Fruit fly (Drosophila melanogaster) whole organism, embryonic: ENCODE data around the gene RpL34b.
A peak's percentile ranks its signal among the peaks of the same experiment; 100 is the strongest.

ENCODE experiments used
- ATbp ChIP-seq: fragments of 200-800 bp; sonication (Bioruptor generic); optimal IDR thresholded peaks from 2 replicates; lab custom pipeline; 2017; ENCODE audit warnings: missing biosample characterization, mild to moderate bottlenecking, missing genetic modification characterization, missing genetic modification reagents
- Atf-2 ChIP-seq: fragments of 200-800 bp; sonication (Bioruptor generic); optimal IDR thresholded peaks from 2 replicates; lab custom pipeline; 2016; ENCODE audit warnings: missing biosample characterization, missing genetic modification characterization
- BEAF-32 ChIP-seq: fragments of 200-800 bp; sonication (Bioruptor generic); optimal IDR thresholded peaks from 3 replicates; lab custom pipeline; 2017; ENCODE audit warnings: missing biosample characterization, missing genetic modification characterization, mild to moderate bottlenecking, moderate library complexity, missing genetic modification reagents
- CG11723 ChIP-seq: fragments of 200-800 bp; sonication (Bioruptor generic); optimal IDR thresholded peaks from 2 replicates; lab custom pipeline; 2017; ENCODE audit warnings: missing biosample characterization, mild to moderate bottlenecking, missing genetic modification characterization
- CG12236 ChIP-seq: fragments of 200-800 bp; sonication (Bioruptor generic); optimal IDR thresholded peaks from 2 replicates; lab custom pipeline; 2016; ENCODE audit warnings: missing biosample characterization, missing genetic modification characterization
- CG12744 ChIP-seq: fragments of 200-800 bp; sonication (Bioruptor generic); optimal IDR thresholded peaks from 2 replicates; lab custom pipeline; 2016; ENCODE audit warnings: missing biosample characterization, missing genetic modification characterization
- CG12769 ChIP-seq: fragments of 200-800 bp; sonication (Bioruptor generic); optimal IDR thresholded peaks from 2 replicates; lab custom pipeline; 2019; ENCODE audit warnings: missing biosample characterization, mild to moderate bottlenecking, missing genetic modification characterization, moderate library complexity
- CG13287 ChIP-seq: fragments of 200-800 bp; sonication (Bioruptor generic); IDR thresholded peaks from 2 replicates; pipeline ENCODE4 v1.3.6; 2022; ENCODE audit warnings: missing biosample characterization, missing genetic modification characterization; ENCODE audit not compliant: partially characterized antibody
- CG14014 ChIP-seq: fragments of 200-800 bp; sonication (Bioruptor generic); IDR thresholded peaks from 2 replicates; pipeline ENCODE4 v1.3.6; 2022; ENCODE audit warnings: missing biosample characterization, missing genetic modification characterization
- CG14965 ChIP-seq: fragments of 200-800 bp; sonication (Bioruptor generic); optimal IDR thresholded peaks from 2 replicates; lab custom pipeline; 2016; ENCODE audit warnings: missing biosample characterization, missing genetic modification characterization, borderline replicate concordance
- CG17912 ChIP-seq: fragments of 200-800 bp; sonication (Bioruptor generic); optimal IDR thresholded peaks from 2 replicates; lab custom pipeline; 2018; ENCODE audit warnings: missing biosample characterization, mild to moderate bottlenecking, missing genetic modification characterization
- CG31365 ChIP-seq: fragments of 200-800 bp; sonication (Bioruptor generic); optimal IDR thresholded peaks from 2 replicates; lab custom pipeline; 2018; ENCODE audit warnings: missing biosample characterization, mild to moderate bottlenecking, missing genetic modification characterization
- CG33213 ChIP-seq: fragments of 200-800 bp; sonication (Bioruptor generic); optimal IDR thresholded peaks from 3 replicates; lab custom pipeline; 2016; ENCODE audit warnings: missing biosample characterization, missing genetic modification characterization
- CG3726 ChIP-seq: fragments of 200-800 bp; sonication (Bioruptor generic); IDR thresholded peaks from 3 replicates; pipeline ENCODE4, ENCODE4 v1.3.6; 2022; ENCODE audit warnings: missing biosample characterization, missing genetic modification characterization
- CG3995 ChIP-seq: fragments of 200-800 bp; sonication (Bioruptor generic); optimal IDR thresholded peaks from 3 replicates; lab custom pipeline; 2016; ENCODE audit warnings: missing biosample characterization, missing genetic modification characterization
- CG5245 ChIP-seq: fragments of 200-800 bp; sonication (Bioruptor generic); optimal IDR thresholded peaks from 3 replicates; lab custom pipeline; 2016; ENCODE audit warnings: missing biosample characterization, missing genetic modification characterization
- CG6254 ChIP-seq: fragments of 200-800 bp; sonication (Bioruptor generic); optimal IDR thresholded peaks from 3 replicates; lab custom pipeline; 2017; ENCODE audit warnings: mild to moderate bottlenecking, missing biosample characterization, missing genetic modification reagents, missing genetic modification characterization
- CG6689 ChIP-seq: fragments of 200-800 bp; sonication (Bioruptor generic); IDR thresholded peaks from 2 replicates; pipeline ENCODE4 v1.3.6; 2022; ENCODE audit warnings: missing biosample characterization, missing genetic modification characterization
- CG6791 ChIP-seq: fragments of 200-800 bp; sonication (Bioruptor generic); IDR thresholded peaks from 3 replicates; pipeline ENCODE4 v1.3.6; 2022; ENCODE audit warnings: missing biosample characterization, missing genetic modification characterization; ENCODE audit not compliant: partially characterized antibody
- CG8290 ChIP-seq, 3 experiments: fragments of 200-800 bp; sonication (Bioruptor generic); optimal IDR thresholded peaks; 2 replicates each; lab custom pipeline; 2016 to 2019; ENCODE audit warnings: missing biosample characterization in 3 of 3, missing genetic modification characterization in 3 of 3, mild to moderate bottlenecking in 2 of 3, moderate library complexity in 1 of 3
- CG8765 ChIP-seq: fragments of 200-800 bp; sonication (Bioruptor generic); IDR thresholded peaks from 2 replicates; pipeline ENCODE4 v1.3.6; 2022; ENCODE audit warnings: missing biosample characterization, missing genetic modification characterization
- CG9215 ChIP-seq: fragments of 200-800 bp; sonication (Bioruptor generic); IDR thresholded peaks from 2 replicates; pipeline ENCODE4 v1.3.6; 2022; ENCODE audit warnings: missing biosample characterization, missing genetic modification characterization
- CG9817 ChIP-seq: fragments of 200-800 bp; sonication (Bioruptor generic); optimal IDR thresholded peaks from 2 replicates; lab custom pipeline; 2018; ENCODE audit warnings: missing biosample characterization, mild to moderate bottlenecking, missing genetic modification characterization, moderate library complexity
- CG9876 ChIP-seq: fragments of 200-800 bp; sonication (Bioruptor generic); optimal IDR thresholded peaks from 2 replicates; lab custom pipeline; 2016; ENCODE audit warnings: missing biosample characterization, missing genetic modification characterization
- CHES-1-like ChIP-seq: fragments of 200-800 bp; sonication (Bioruptor generic); optimal IDR thresholded peaks from 2 replicates; lab custom pipeline; 2016; ENCODE audit warnings: missing biosample characterization, missing genetic modification characterization
- CoRest ChIP-seq: fragments of 200-800 bp; sonication (Bioruptor generic); optimal IDR thresholded peaks from 3 replicates; lab custom pipeline; 2018; ENCODE audit warnings: missing biosample characterization, mild to moderate bottlenecking, missing genetic modification characterization, moderate library complexity
- ERR ChIP-seq: fragments of 200-800 bp; sonication (Bioruptor generic); optimal IDR thresholded peaks from 2 replicates; lab custom pipeline; 2016; ENCODE audit warnings: missing biosample characterization, missing genetic modification characterization
- Elba2 ChIP-seq: fragments of 200-800 bp; sonication (Bioruptor generic); optimal IDR thresholded peaks from 3 replicates; lab custom pipeline; 2016; ENCODE audit warnings: missing biosample characterization, missing genetic modification characterization
- GATAe ChIP-seq: fragments of 200-800 bp; sonication (Bioruptor generic); conservative IDR thresholded peaks from 2 replicates; pipeline ENCODE4 v1.3.6; 2022; ENCODE audit warnings: missing biosample characterization, missing genetic modification characterization
- HLH3B ChIP-seq: fragments of 200-800 bp; sonication (Bioruptor generic); IDR thresholded peaks from 2 replicates; pipeline ENCODE4 v1.3.6; 2022; ENCODE audit warnings: missing biosample characterization, missing genetic modification characterization
- Max ChIP-seq: fragments of 200-800 bp; sonication (Bioruptor generic); optimal IDR thresholded peaks from 2 replicates; lab custom pipeline; 2016; ENCODE audit warnings: missing biosample characterization, mild to moderate bottlenecking, missing genetic modification characterization
- Myb ChIP-seq: fragments of 200-800 bp; sonication (Bioruptor generic); optimal IDR thresholded peaks from 2 replicates; lab custom pipeline; 2016; ENCODE audit warnings: missing biosample characterization, missing genetic modification characterization
- NFAT ChIP-seq: fragments of 200-800 bp; sonication (Bioruptor generic); IDR thresholded peaks from 2 replicates; pipeline ENCODE4 v1.3.6; 2022; ENCODE audit warnings: missing biosample characterization, missing genetic modification characterization
- Oli ChIP-seq: fragments of 200-800 bp; sonication (Bioruptor generic); optimal IDR thresholded peaks from 2 replicates; lab custom pipeline; 2018; ENCODE audit warnings: missing biosample characterization, mild to moderate bottlenecking, missing genetic modification characterization, moderate library complexity
- dpn ChIP-seq, 2 experiments: fragments of 200-800 bp; sonication (Bioruptor generic); optimal IDR thresholded peaks; 3 replicates each; lab custom pipeline; 2016; ENCODE audit warnings: missing biosample characterization in 2 of 2, missing genetic modification characterization in 2 of 2
- dysf ChIP-seq: fragments of 200-800 bp; sonication (Bioruptor generic); IDR thresholded peaks from 3 replicates; pipeline ENCODE4 v1.3.6; 2022; ENCODE audit warnings: missing biosample characterization, missing genetic modification characterization
- h ChIP-seq: fragments of >200 bp; optimal IDR thresholded peaks from 2 replicates; lab custom pipeline; 2017
- knrl ChIP-seq: fragments of 200-800 bp; sonication (Bioruptor generic); IDR thresholded peaks from 3 replicates; pipeline ENCODE4 v1.3.6; 2022; ENCODE audit warnings: missing biosample characterization, missing genetic modification characterization; ENCODE audit not compliant: partially characterized antibody
- nerfin-1 ChIP-seq: fragments of 200-800 bp; sonication (Bioruptor generic); optimal IDR thresholded peaks from 3 replicates; lab custom pipeline; 2019; ENCODE audit warnings: missing biosample characterization, mild to moderate bottlenecking, missing genetic modification characterization, moderate library complexity
- nom ChIP-seq: fragments of 200-800 bp; sonication (Bioruptor generic); optimal IDR thresholded peaks from 2 replicates; lab custom pipeline; 2017; ENCODE audit warnings: missing biosample characterization, missing genetic modification characterization, mild to moderate bottlenecking, moderate library complexity, missing genetic modification reagents
- pb ChIP-seq: fragments of 200-800 bp; sonication (Bioruptor generic); optimal IDR thresholded peaks from 3 replicates; lab custom pipeline; 2016; ENCODE audit warnings: missing biosample characterization, missing genetic modification characterization
- pnt ChIP-seq: fragments of 200-800 bp; sonication (Bioruptor generic); optimal IDR thresholded peaks from 3 replicates; lab custom pipeline; 2016; ENCODE audit warnings: missing biosample characterization, missing genetic modification characterization
- pum ChIP-seq: fragments of 200-800 bp; sonication (Bioruptor generic); optimal IDR thresholded peaks from 2 replicates; lab custom pipeline; 2016; ENCODE audit warnings: missing biosample characterization, missing genetic modification characterization
- ranshi ChIP-seq: fragments of 200-800 bp; sonication (Bioruptor generic); IDR thresholded peaks from 2 replicates; pipeline ENCODE4 v1.3.6; 2022; ENCODE audit warnings: missing biosample characterization, missing genetic modification characterization
- run ChIP-seq: fragments of 200-800 bp; sonication (Bioruptor generic); optimal IDR thresholded peaks from 3 replicates; lab custom pipeline; 2018; ENCODE audit warnings: missing biosample characterization, mild to moderate bottlenecking, missing genetic modification characterization
- sima ChIP-seq: fragments of 200-800 bp; sonication (Bioruptor generic); optimal IDR thresholded peaks from 2 replicates; lab custom pipeline; 2016; ENCODE audit warnings: missing biosample characterization, missing genetic modification characterization
- so ChIP-seq: fragments of 200-800 bp; sonication (Bioruptor generic); IDR thresholded peaks from 3 replicates; pipeline ENCODE4 v1.3.6; 2022; ENCODE audit warnings: missing biosample characterization, missing genetic modification characterization
- tx ChIP-seq: fragments of 200-800 bp; sonication (Bioruptor generic); optimal IDR thresholded peaks from 2 replicates; lab custom pipeline; 2016; ENCODE audit warnings: missing biosample characterization, missing genetic modification characterization
- usp ChIP-seq: fragments of >200 bp; optimal IDR thresholded peaks from 2 replicates; lab custom pipeline; 2017; ENCODE audit warnings: missing biosample characterization, missing genetic modification characterization
- wek ChIP-seq: fragments of 200-800 bp; sonication (Bioruptor generic); optimal IDR thresholded peaks from 3 replicates; lab custom pipeline; 2018; ENCODE audit warnings: missing biosample characterization, mild to moderate bottlenecking, missing genetic modification characterization, moderate library complexity
- zen ChIP-seq: fragments of 200-800 bp; sonication (Bioruptor generic); optimal IDR thresholded peaks from 3 replicates; lab custom pipeline; 2018; ENCODE audit warnings: missing biosample characterization, mild to moderate bottlenecking, missing genetic modification characterization, moderate library complexity

Gene RpL34b

DNA sequence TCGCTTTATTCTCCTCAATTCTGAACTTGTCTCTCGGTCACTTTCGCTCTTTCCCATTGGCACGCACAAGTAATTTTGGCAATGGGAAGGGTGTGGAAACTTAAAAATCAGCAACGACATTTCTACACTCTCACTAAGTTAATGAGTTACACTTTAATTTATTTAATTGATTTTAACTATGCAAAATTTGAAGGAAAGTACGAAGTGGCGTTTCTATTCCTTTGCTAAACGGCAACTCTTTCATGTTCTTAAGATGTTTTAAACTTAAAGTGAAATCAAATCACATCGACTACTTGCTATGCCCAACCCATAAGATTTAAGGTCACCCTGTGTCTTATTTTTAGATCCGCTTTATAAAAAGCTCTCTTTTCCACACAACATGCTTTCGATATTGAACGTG lies 30.6 kb downstream of the RpL34b start (continued):
- TF ChIP-seq CG9817 (tag; lab: Kevin White, UChicago) (peak; percentile 59), wek (no peak), ranshi (GFP tag; lab: Robert Waterston, UW) (peak; percentile 51; the same call in 1 of the 2 replicates), pum (GFP tag; lab: Kevin White, UChicago) (peak; percentile 25), zen (no peak), CG6791 (GFP tag; lab: Robert Waterston, UW) (no peak), pb (no peak), Atf-2 (no peak), CG5245 (GFP tag; lab: Kevin White, UChicago) (peak; percentile 0), CG12769 (tag; lab: Kevin White, UChicago) (peak; percentile 45), CG17912 (GFP tag; lab: Kevin White, UChicago) (no peak), CG9215 (peak; percentile 36; the same call in 1 of the 2 replicates), Myb (peak; percentile 2), CG3726 (no peak), CG12744 (GFP tag; lab: Kevin White, UChicago) (no peak), CHES-1-like (GFP tag; lab: Kevin White, UChicago) (no peak), knrl (GFP tag; lab: Robert Waterston, UW) (no peak), h (lab: Kevin White, UChicago) (no peak), CG6254 (GFP tag; lab: Kevin White, UChicago) (no peak), dpn (GFP tag; optimal IDR thresholded peaks at IDR 0.05; lab: Kevin White, UChicago) (peak; percentile 53 to 64), CG31365 (peak; percentile 9), run (tag; lab: Kevin White, UChicago) (no peak), HLH3B (GFP tag; lab: Robert Waterston, UW) (peak; percentile 45), CoRest (peak; percentile 65), CG14965 (GFP tag; lab: Kevin White, UChicago) (no peak), ERR (peak; percentile 48), BEAF-32 (no peak), sima (GFP tag; lab: Kevin White, UChicago) (no peak), so (GFP tag; lab: Robert Waterston, UW) (peak; percentile 71), NFAT (GFP tag; lab: Robert Waterston, UW) (peak; percentile 38; the same call in 1 of the 2 replicates), CG14014 (GFP tag; lab: Robert Waterston, UW) (peak; percentile 46; the same call in 1 of the 2 replicates), usp (GFP tag; lab: Kevin White, UChicago) (no peak), dysf (GFP tag; lab: Robert Waterston, UW) (peak; percentile 85; the same call in 2 of the 3 replicates), Oli (tag; lab: Kevin White, UChicago) (peak; percentile 32), nom (GFP tag; lab: Kevin White, UChicago) (no peak), CG9876 (no peak), Max (peak; percentile 11), Elba2 (no peak), ATbp (GFP tag; lab: Kevin White, UChicago) (peak; percentile 2), CG8765 (GFP tag; lab: Robert Waterston, UW) (no peak), CG3995 (peak; percentile 4), pnt (GFP tag; lab: Kevin White, UChicago) (no peak), CG13287 (no peak), CG8290 (GFP tag; optimal IDR thresholded peaks at IDR 0.05; lab: Kevin White, UChicago) (no peak), CG8290 (tag; optimal IDR thresholded peaks at IDR 0.05; lab: Kevin White, UChicago) (no peak), tx (GFP tag; lab: Kevin White, UChicago) (no peak), CG12236 (GFP tag; lab: Kevin White, UChicago) (no peak), nerfin-1 (no peak), GATAe (GFP tag; lab: Robert Waterston, UW) (no peak), CG6689 (GFP tag; lab: Robert Waterston, UW) (peak; percentile 54; the same call in 1 of the 2 replicates), CG33213 (no peak), CG11723 (GFP tag; lab: Kevin White, UChicago) (peak; percentile 5)
